Fruit fly (Drosophila melanogaster): ENCODE measurements around the gene jp.
A peak's percentile ranks its signal among the peaks of the same experiment; 100 is the strongest.

DNA sequence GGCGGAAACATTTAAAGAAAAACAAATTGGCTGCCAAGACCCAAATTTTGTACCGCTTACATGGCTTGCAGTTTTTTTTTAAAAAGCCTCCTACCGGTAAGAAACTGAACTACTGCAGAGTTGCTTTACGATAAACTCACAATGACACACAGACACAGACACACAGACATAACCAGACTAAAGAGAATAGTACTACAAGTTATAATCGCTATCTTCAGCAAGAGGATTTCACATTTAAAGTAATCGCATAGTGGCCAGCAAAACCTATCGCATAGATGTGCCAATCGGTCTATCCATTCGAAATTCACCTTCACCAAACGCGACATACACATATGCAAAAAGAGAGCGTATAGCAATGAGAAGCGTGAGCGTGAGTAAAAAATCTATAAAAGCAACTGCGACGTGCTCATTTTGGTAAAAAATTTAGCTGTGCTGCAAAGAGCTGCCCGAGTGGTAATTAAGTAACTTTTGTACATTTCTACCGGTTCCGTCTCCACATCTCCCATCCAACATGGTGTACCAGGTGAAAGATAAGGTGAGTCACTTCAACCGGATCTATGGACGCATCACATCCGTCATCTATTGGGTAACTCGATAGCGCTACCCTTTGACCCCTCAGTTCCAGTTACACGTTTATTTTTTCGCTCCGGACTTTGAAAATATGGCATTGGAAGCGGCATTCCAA is 46.6 kb upstream of the jp start, which contains the start of gene Trx2:
- TF ChIP-seq CG11902 (GFP tag; optimal IDR thresholded peaks at IDR 0.05), result no peak
- no peak for TF ChIP-seq Sox15 (GFP tag; optimal IDR thresholded peaks at IDR 0.05)
- TF ChIP-seq CG3919 (GFP tag; optimal IDR thresholded peaks at IDR 0.05), result peak; percentile 26
- no peak for TF ChIP-seq Blimp-1 (GFP tag; optimal IDR thresholded peaks at IDR 0.05)

Data from whole organism, prepupa.